Fruit fly (Drosophila melanogaster): Measurements from ENCODE around the gene OtopLa.

Gene OtopLa

DNA sequence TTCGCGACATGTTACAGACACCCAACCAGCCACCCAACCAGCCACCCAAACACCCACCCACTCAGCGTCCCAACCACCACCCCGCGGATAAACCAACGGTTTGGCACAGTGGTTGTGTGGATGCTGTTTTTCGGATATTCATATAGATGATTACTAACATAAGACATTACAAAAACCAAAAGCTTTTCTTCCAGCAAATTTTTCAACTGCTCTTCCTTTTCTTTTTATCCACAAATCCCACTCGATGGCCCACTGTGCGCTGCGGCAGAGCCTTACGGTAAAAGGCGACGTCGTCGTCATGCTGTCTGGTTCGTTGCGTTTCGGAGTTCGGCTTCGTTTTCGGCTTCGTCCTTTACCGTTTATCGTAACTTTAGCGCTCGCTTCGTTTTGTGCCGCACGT is 9.7 kb downstream of the OtopLa start (continued):
- TF ChIP-seq CG2889 (GFP tag; IDR thresholded peaks at IDR 0.05) (peak; percentile 48; the same call in 1 of the 3 replicates), CG11695 (GFP tag; IDR thresholded peaks at IDR 0.05) (peak; percentile 51; the same call in 1 of the 3 replicates), Ptx1 (GFP tag; IDR thresholded peaks at IDR 0.05) (peak; percentile 63), Camta (GFP tag; optimal IDR thresholded peaks at IDR 0.05) (no peak), Ssrp (tag; optimal IDR thresholded peaks at IDR 0.05) (peak; percentile 44), Sry-δ (GFP tag; optimal IDR thresholded peaks at IDR 0.05) (no peak), bab2 (GFP tag; optimal IDR thresholded peaks at IDR 0.05) (peak; percentile 56), NFAT (GFP tag; IDR thresholded peaks at IDR 0.05) (0 out of 2 replicates have a peak, but pooled peaks have one; percentile 19), CG9609 (GFP tag; optimal IDR thresholded peaks at IDR 0.05) (peak; percentile 52), CG8388 (GFP tag; optimal IDR thresholded peaks at IDR 0.05) (peak; percentile 33), vvl (GFP tag; IDR thresholded peaks at IDR 0.05) (peak; percentile 84), CG16813 (GFP tag; IDR thresholded peaks at IDR 0.05; ENCODE audit: partially characterized antibody) (no peak), pho (GFP tag; optimal IDR thresholded peaks at IDR 0.05) (peak; percentile 39), CG4707 (GFP tag; optimal IDR thresholded peaks at IDR 0.05) (peak; percentile 95), CG4617 (GFP tag; optimal IDR thresholded peaks at IDR 0.05; ENCODE audit: borderline replicate concordance) (no peak), NC2α (GFP tag; optimal IDR thresholded peaks at IDR 0.05) (no peak), CG17359 (tag; optimal IDR thresholded peaks at IDR 0.05) (peak; percentile 69), tin (GFP tag; optimal IDR thresholded peaks at IDR 0.05) (peak; percentile 13), org-1 (GFP tag; optimal IDR thresholded peaks at IDR 0.05) (peak; percentile 50), tup (GFP tag; optimal IDR thresholded peaks at IDR 0.05) (peak; percentile 9), MBD-R2 (GFP tag; IDR thresholded peaks at IDR 0.05) (peak; percentile 34; the same call in 1 of the 2 replicates), Mad (GFP tag; optimal IDR thresholded peaks at IDR 0.05) (peak; percentile 9), nmo (GFP tag; optimal IDR thresholded peaks at IDR 0.05) (peak; percentile 48), pnt (GFP tag; optimal IDR thresholded peaks at IDR 0.05) (peak; percentile 41), Opbp (GFP tag; IDR thresholded peaks at IDR 0.05; ENCODE audit: partially characterized antibody) (no peak), CG13123 (GFP tag; optimal IDR thresholded peaks at IDR 0.05) (no peak), Aef1 (GFP tag; IDR thresholded peaks at IDR 0.05) (peak; percentile 49; the same call in 1 of the 3 replicates), HLH4C (GFP tag; IDR thresholded peaks at IDR 0.05; ENCODE audit: partially characterized antibody) (no peak), Max (GFP tag; optimal IDR thresholded peaks at IDR 0.05) (peak; percentile 33), B-H1 (GFP tag; IDR thresholded peaks at IDR 0.05) (peak; percentile 51; the same call in 2 of the 3 replicates), CG6765 (GFP tag; optimal IDR thresholded peaks at IDR 0.05) (no peak), CG1832 (GFP tag; optimal IDR thresholded peaks at IDR 0.05) (no peak), pan (optimal IDR thresholded peaks at IDR 0.05) (no peak), pan (GFP tag; optimal IDR thresholded peaks at IDR 0.05 in 1 of 2, IDR thresholded peaks at IDR 0.05 in 1 of 2) (peak in 1 of 2 experiments; percentile 69), Dek (tag; optimal IDR thresholded peaks at IDR 0.05) (peak; percentile 51), CG8944 (GFP tag; optimal IDR thresholded peaks at IDR 0.05) (peak; percentile 14), Drgx (GFP tag; IDR thresholded peaks at IDR 0.05) (peak; percentile 39), CG3281 (GFP tag; optimal IDR thresholded peaks at IDR 0.05) (peak; percentile 57), az2 (GFP tag; optimal IDR thresholded peaks at IDR 0.05) (peak; percentile 36), Sox102F (GFP tag; optimal IDR thresholded peaks at IDR 0.05) (peak; percentile 59), HHEX (GFP tag; optimal IDR thresholded peaks at IDR 0.05) (peak; percentile 25), fru (optimal IDR thresholded peaks at IDR 0.05) (no peak), ken (GFP tag; IDR thresholded peaks at IDR 0.05) (peak; percentile 49; the same call in 2 of the 3 replicates), CG7271 (tag; optimal IDR thresholded peaks at IDR 0.05) (no peak), dan (GFP tag; IDR thresholded peaks at IDR 0.05) (no peak), Lim3 (GFP tag; IDR thresholded peaks at IDR 0.05) (no peak), kay (GFP tag; optimal IDR thresholded peaks at IDR 0.05) (no peak), H15 (GFP tag; IDR thresholded peaks at IDR 0.05) (peak; percentile 22; the same call in 1 of the 3 replicates), tio (GFP tag; optimal IDR thresholded peaks at IDR 0.05) (peak; percentile 13), CG1792 (GFP tag; optimal IDR thresholded peaks at IDR 0.05) (peak; percentile 13), CG4404 (GFP tag; IDR thresholded peaks at IDR 0.05) (peak; percentile 35; the same call in 1 of the 2 replicates), Med (GFP tag) (peak; percentile 94)
